Fruit fly (Drosophila melanogaster): Measurements from ENCODE around the gene CG14088.

dm6 chr3L:19236060-19236459 is 34.4 kb downstream of the CG14088 start, which contains the start of gene CG33647:
- TF ChIP-seq usp (GFP tag; optimal IDR thresholded peaks at IDR 0.05) (no peak), EcR (GFP tag; optimal IDR thresholded peaks at IDR 0.05) (no peak), psq (optimal IDR thresholded peaks at IDR 0.05) (no peak), Dll (optimal IDR thresholded peaks at IDR 0.05) (no peak)
